Fruit fly (Drosophila melanogaster) whole organism, embryonic: ENCODE results near the gene mRpL30.
A peak's percentile ranks its signal among the peaks of the same experiment; 100 is the strongest.

Experiments
- CG10462 ChIP-seq: fragments of 200-800 bp; sonication (Bioruptor generic); optimal IDR thresholded peaks from 2 replicates; lab custom pipeline; 2016; ENCODE audit warnings: missing biosample characterization, missing genetic modification characterization
- CG11085 ChIP-seq: fragments of 200-800 bp; sonication (Bioruptor generic); IDR thresholded peaks from 2 replicates; pipeline ENCODE4 v1.3.6; 2022; ENCODE audit warnings: missing biosample characterization, missing genetic modification characterization
- CG12769 ChIP-seq: fragments of 200-800 bp; sonication (Bioruptor generic); optimal IDR thresholded peaks from 2 replicates; lab custom pipeline; 2019; ENCODE audit warnings: missing biosample characterization, mild to moderate bottlenecking, missing genetic modification characterization, moderate library complexity
- CG13123 ChIP-seq: fragments of 200-800 bp; sonication (Bioruptor generic); optimal IDR thresholded peaks from 2 replicates; lab custom pipeline; 2016; ENCODE audit warnings: missing biosample characterization, missing genetic modification characterization
- CG13296 ChIP-seq: fragments of 200-800 bp; sonication (Bioruptor generic); optimal IDR thresholded peaks from 3 replicates; lab custom pipeline; 2018; ENCODE audit warnings: missing biosample characterization, mild to moderate bottlenecking, missing genetic modification characterization
- CG17568 ChIP-seq: fragments of 200-800 bp; sonication (Bioruptor generic); optimal IDR thresholded peaks from 2 replicates; lab custom pipeline; 2018; ENCODE audit warnings: missing biosample characterization, mild to moderate bottlenecking, missing genetic modification characterization, moderate library complexity
- CG18619 ChIP-seq: fragments of 200-800 bp; sonication (Bioruptor generic); optimal IDR thresholded peaks from 3 replicates; lab custom pipeline; 2017; ENCODE audit warnings: missing biosample characterization, mild to moderate bottlenecking, missing genetic modification characterization
- CG2129 ChIP-seq: fragments of 200-800 bp; sonication (Bioruptor generic); IDR thresholded peaks from 2 replicates; pipeline ENCODE4 v1.3.6; 2022; ENCODE audit warnings: missing biosample characterization, missing genetic modification characterization; ENCODE audit not compliant: partially characterized antibody
- CG30020 ChIP-seq: fragments of 200-800 bp; optimal IDR thresholded peaks from 2 replicates; lab custom pipeline; 2019; ENCODE audit warnings: missing biosample characterization, mild to moderate bottlenecking, missing genetic modification characterization, moderate library complexity
- CG31224 ChIP-seq: fragments of 200-800 bp; sonication (Bioruptor generic); IDR thresholded peaks from 2 replicates; pipeline ENCODE4 v1.3.6; 2022; ENCODE audit warnings: missing biosample characterization, missing genetic modification characterization
- CG4820 ChIP-seq: fragments of 200-800 bp; sonication (Bioruptor generic); optimal IDR thresholded peaks from 3 replicates; lab custom pipeline; 2016; ENCODE audit warnings: missing biosample characterization, missing genetic modification characterization
- CG7839 ChIP-seq: fragments of 200-800 bp; sonication (Bioruptor generic); optimal IDR thresholded peaks from 3 replicates; lab custom pipeline; 2018; ENCODE audit warnings: missing biosample characterization, mild to moderate bottlenecking, missing genetic modification characterization, moderate library complexity
- CG8089 ChIP-seq: fragments of 200-800 bp; sonication (Bioruptor generic); optimal IDR thresholded peaks from 3 replicates; lab custom pipeline; 2016; ENCODE audit warnings: missing biosample characterization, missing genetic modification characterization
- CG8478 ChIP-seq: fragments of >200 bp; optimal IDR thresholded peaks from 2 replicates; lab custom pipeline; 2018
- CG9932 ChIP-seq: fragments of 200-800 bp; sonication (Bioruptor generic); IDR thresholded peaks from 2 replicates; pipeline ENCODE4 v1.3.6; 2022; ENCODE audit warnings: missing biosample characterization, missing genetic modification characterization
- Dek ChIP-seq: fragments of 200-800 bp; sonication (Bioruptor generic); optimal IDR thresholded peaks from 3 replicates; lab custom pipeline; 2019; ENCODE audit warnings: missing biosample characterization, mild to moderate bottlenecking, missing genetic modification characterization, moderate library complexity
- Ets65A ChIP-seq: fragments of 200-800 bp; sonication (Bioruptor generic); peaks from one replicate; lab custom pipeline; 2016; ENCODE audit warnings: missing biosample characterization, missing genetic modification characterization
- Gsc ChIP-seq: fragments of 200-800 bp; sonication (Bioruptor generic); IDR thresholded peaks from 2 replicates; pipeline ENCODE4 v1.3.6; 2022; ENCODE audit warnings: missing biosample characterization, missing genetic modification characterization
- H2.0 ChIP-seq: fragments of 200-800 bp; sonication (Bioruptor generic); IDR thresholded peaks from 2 replicates; pipeline ENCODE4 v1.3.6; 2022; ENCODE audit warnings: missing biosample characterization, missing genetic modification characterization
- HLH4C ChIP-seq: fragments of 200-800 bp; sonication (Bioruptor generic); IDR thresholded peaks from 3 replicates; pipeline ENCODE4 v1.3.6; 2022; ENCODE audit warnings: missing biosample characterization, missing genetic modification characterization; ENCODE audit not compliant: partially characterized antibody
- Hsf ChIP-seq: fragments of 200-800 bp; sonication (Bioruptor generic); optimal IDR thresholded peaks from 3 replicates; lab custom pipeline; 2016; ENCODE audit warnings: missing biosample characterization, missing genetic modification characterization
- Mes4 ChIP-seq: fragments of 200-800 bp; sonication (Bioruptor generic); optimal IDR thresholded peaks from 2 replicates; lab custom pipeline; 2016; ENCODE audit warnings: missing biosample characterization, missing genetic modification characterization
- NfI ChIP-seq: fragments of 200-800 bp; sonication (Bioruptor generic); optimal IDR thresholded peaks from 3 replicates; lab custom pipeline; 2018; ENCODE audit warnings: missing biosample characterization, mild to moderate bottlenecking, missing genetic modification characterization, moderate library complexity
- TFAM ChIP-seq: fragments of 200-800 bp; sonication (Bioruptor generic); optimal IDR thresholded peaks from 2 replicates; lab custom pipeline; 2017; ENCODE audit warnings: missing biosample characterization, missing genetic modification characterization, inconsistent platforms
- Trl ChIP-seq, 3 experiments: fragments of >200 bp in 2 of 3; fragments of 200-800 bp in 1 of 3; sonication (Bioruptor generic) in 1 of 3; optimal IDR thresholded peaks; 2 replicates in 1 of 3; 3 replicates in 2 of 3; lab custom pipeline; 2016 to 2017; ENCODE audit warnings: missing biosample characterization in 1 of 3, missing genetic modification characterization in 1 of 3
- al ChIP-seq: fragments of 200-800 bp; sonication (Bioruptor generic); IDR thresholded peaks from 2 replicates; pipeline ENCODE4 v1.3.6; 2022; ENCODE audit warnings: missing biosample characterization, missing genetic modification characterization
- amos ChIP-seq: fragments of 200-800 bp; sonication (Bioruptor generic); IDR thresholded peaks from 2 replicates; pipeline ENCODE4 v1.3.6; 2022; ENCODE audit warnings: missing biosample characterization, missing genetic modification characterization; ENCODE audit not compliant: partially characterized antibody
- ase ChIP-seq: fragments of 200-800 bp; sonication (Bioruptor generic); IDR thresholded peaks from 3 replicates; pipeline ENCODE4 v1.3.6; 2022; ENCODE audit warnings: missing biosample characterization, missing genetic modification characterization
- ash1 ChIP-seq: fragments of 200-800 bp; sonication (Bioruptor generic); optimal IDR thresholded peaks from 2 replicates; lab custom pipeline; 2018; ENCODE audit warnings: missing biosample characterization, mild to moderate bottlenecking, missing genetic modification characterization
- bcd ChIP-seq: fragments of 200-800 bp; sonication (Bioruptor generic); optimal IDR thresholded peaks from 2 replicates; lab custom pipeline; 2017; ENCODE audit warnings: missing biosample characterization, mild to moderate bottlenecking, missing genetic modification characterization
- danr ChIP-seq: fragments of 200-800 bp; sonication (Bioruptor generic); IDR thresholded peaks from 2 replicates; pipeline ENCODE4 v1.3.6; 2022; ENCODE audit warnings: missing biosample characterization, missing genetic modification characterization
- dm ChIP-seq: fragments of 200-800 bp; sonication (Bioruptor generic); optimal IDR thresholded peaks from 3 replicates; lab custom pipeline; 2016; ENCODE audit warnings: missing biosample characterization, missing genetic modification characterization
- en ChIP-seq: fragments of 200-800 bp; sonication (Bioruptor generic); optimal IDR thresholded peaks from 2 replicates; lab custom pipeline; 2016; ENCODE audit warnings: missing biosample characterization, missing genetic modification characterization
- grau ChIP-seq: fragments of 200-800 bp; optimal IDR thresholded peaks from 3 replicates; lab custom pipeline; 2019; ENCODE audit warnings: missing biosample characterization, mild to moderate bottlenecking, missing genetic modification characterization, moderate library complexity
- gro ChIP-seq: fragments of 200-800 bp; sonication (Bioruptor generic); optimal IDR thresholded peaks from 2 replicates; lab custom pipeline; 2016; ENCODE audit warnings: missing biosample characterization, missing genetic modification characterization
- jigr1 ChIP-seq: fragments of 200-800 bp; sonication (Bioruptor generic); IDR thresholded peaks from 3 replicates; pipeline ENCODE4 v1.3.6; 2022; ENCODE audit warnings: missing biosample characterization, missing genetic modification characterization
- mirr ChIP-seq: fragments of 200-800 bp; sonication (Bioruptor generic); optimal IDR thresholded peaks from 3 replicates; lab custom pipeline; 2018; ENCODE audit warnings: missing biosample characterization, mild to moderate bottlenecking, missing genetic modification characterization
- nmo ChIP-seq: fragments of 200-800 bp; sonication (Bioruptor generic); optimal IDR thresholded peaks from 2 replicates; lab custom pipeline; 2018; ENCODE audit warnings: missing biosample characterization, mild to moderate bottlenecking, missing genetic modification characterization, moderate library complexity
- nom ChIP-seq: fragments of 200-800 bp; sonication (Bioruptor generic); optimal IDR thresholded peaks from 2 replicates; lab custom pipeline; 2017; ENCODE audit warnings: missing biosample characterization, missing genetic modification characterization, mild to moderate bottlenecking, moderate library complexity, missing genetic modification reagents
- pfk ChIP-seq: fragments of 200-800 bp; sonication (Bioruptor generic); optimal IDR thresholded peaks from 2 replicates; lab custom pipeline; 2018; ENCODE audit warnings: missing biosample characterization, mild to moderate bottlenecking, missing genetic modification characterization, moderate library complexity
- pzg ChIP-seq: fragments of 200-800 bp; sonication (Bioruptor generic); optimal IDR thresholded peaks from 3 replicates; lab custom pipeline; 2018; ENCODE audit warnings: missing biosample characterization, mild to moderate bottlenecking, missing genetic modification characterization, moderate library complexity
- ranshi ChIP-seq: fragments of 200-800 bp; sonication (Bioruptor generic); IDR thresholded peaks from 2 replicates; pipeline ENCODE4 v1.3.6; 2022; ENCODE audit warnings: missing biosample characterization, missing genetic modification characterization
- run ChIP-seq: fragments of 200-800 bp; sonication (Bioruptor generic); optimal IDR thresholded peaks from 3 replicates; lab custom pipeline; 2018; ENCODE audit warnings: missing biosample characterization, mild to moderate bottlenecking, missing genetic modification characterization
- scrt ChIP-seq: fragments of 200-800 bp; sonication (Bioruptor generic); optimal IDR thresholded peaks from 2 replicates; lab custom pipeline; 2018; ENCODE audit warnings: missing biosample characterization, mild to moderate bottlenecking, missing genetic modification characterization, moderate library complexity
- sim ChIP-seq: fragments of 200-800 bp; sonication (Bioruptor generic); IDR thresholded peaks from 2 replicates; pipeline ENCODE4 v1.3.6; 2022; ENCODE audit warnings: missing biosample characterization, missing genetic modification characterization
- twi ChIP-seq: fragments of 200-800 bp; optimal IDR thresholded peaks from 2 replicates; lab custom pipeline; 2019; ENCODE audit warnings: missing biosample characterization, mild to moderate bottlenecking, missing genetic modification characterization, moderate library complexity
- tx ChIP-seq: fragments of 200-800 bp; sonication (Bioruptor generic); optimal IDR thresholded peaks from 2 replicates; lab custom pipeline; 2016; ENCODE audit warnings: missing biosample characterization, missing genetic modification characterization
- wek ChIP-seq: fragments of 200-800 bp; sonication (Bioruptor generic); optimal IDR thresholded peaks from 3 replicates; lab custom pipeline; 2018; ENCODE audit warnings: missing biosample characterization, mild to moderate bottlenecking, missing genetic modification characterization, moderate library complexity
- zen ChIP-seq: fragments of 200-800 bp; sonication (Bioruptor generic); optimal IDR thresholded peaks from 3 replicates; lab custom pipeline; 2018; ENCODE audit warnings: missing biosample characterization, mild to moderate bottlenecking, missing genetic modification characterization, moderate library complexity
- zfh2 ChIP-seq: fragments of 200-800 bp; sonication (Bioruptor generic); optimal IDR thresholded peaks from 2 replicates; lab custom pipeline; 2016; ENCODE audit warnings: missing biosample characterization, missing genetic modification characterization

mRpL30 gene

dm6 chrX:4679813-4680381 lies 32.2 kb downstream of the mRpL30 start (continued):
- TF ChIP-seq ase (GFP tag; lab: Robert Waterston, UW) = no peak
- TF ChIP-seq CG13123 (GFP tag; lab: Kevin White, UChicago) = no peak
- peak; percentile 20 for TF ChIP-seq tx
- TF ChIP-seq danr (GFP tag; lab: Robert Waterston, UW) = 0 out of 2 replicates have a peak, but pooled peaks have one; percentile 6
- TF ChIP-seq en (GFP tag; lab: Kevin White, UChicago) = no peak
- no peak for TF ChIP-seq sim (GFP tag; lab: Robert Waterston, UW)
- TF ChIP-seq Hsf (GFP tag; lab: Kevin White, UChicago) = peak; percentile 67
- peak; percentile 33 for TF ChIP-seq Dek
- no peak for TF ChIP-seq CG11085
- peak; percentile 27; the same call in 1 of the 2 replicates for TF ChIP-seq CG31224 (GFP tag; lab: Robert Waterston, UW)
- TF ChIP-seq Ets65A (GFP tag; lab: Kevin White, UChicago) = peak; percentile 82
- no peak for TF ChIP-seq amos (GFP tag; lab: Robert Waterston, UW)
- peak; percentile 53 for TF ChIP-seq wek (GFP tag; lab: Kevin White, UChicago)
- TF ChIP-seq CG30020 (tag; lab: Kevin White, UChicago) = no peak
- no peak for TF ChIP-seq dm
- TF ChIP-seq zen (tag; lab: Kevin White, UChicago) = no peak
- no peak for TF ChIP-seq TFAM (GFP tag; lab: Kevin White, UChicago)
- peak; percentile 60 for TF ChIP-seq CG7839 (tag; lab: Kevin White, UChicago)
- no peak for TF ChIP-seq twi (tag; lab: Kevin White, UChicago)
- no peak for TF ChIP-seq ash1 (GFP tag; lab: Kevin White, UChicago)
- peak; percentile 24 for TF ChIP-seq gro
- peak; percentile 51; the same call in 1 of the 2 replicates for TF ChIP-seq CG9932 (GFP tag; lab: Robert Waterston, UW)
- TF ChIP-seq nmo (GFP tag; lab: Kevin White, UChicago) = peak; percentile 58
- TF ChIP-seq CG17568 (GFP tag; lab: Kevin White, UChicago) = no peak
- no peak for TF ChIP-seq CG13296
- TF ChIP-seq bcd (GFP tag; lab: Kevin White, UChicago) = peak; percentile 32
- TF ChIP-seq HLH4C (GFP tag; lab: Robert Waterston, UW) = no peak
- no peak for TF ChIP-seq CG12769 (tag; lab: Kevin White, UChicago)
- TF ChIP-seq CG8089 = no peak
- no peak for TF ChIP-seq nom (GFP tag; lab: Kevin White, UChicago)
- peak; percentile 50 for TF ChIP-seq NfI
- TF ChIP-seq run (tag; lab: Kevin White, UChicago) = peak; percentile 8
- TF ChIP-seq pfk = no peak
- TF ChIP-seq CG2129 (GFP tag; lab: Robert Waterston, UW) = no peak
- peak; percentile 15 for TF ChIP-seq scrt (GFP tag; lab: Kevin White, UChicago)
- no peak for TF ChIP-seq CG8478 (lab: Kevin White, UChicago)
- TF ChIP-seq Gsc (GFP tag; lab: Robert Waterston, UW) = no peak
- peak; percentile 33 for TF ChIP-seq CG4820 (GFP tag; lab: Kevin White, UChicago)
- no peak for TF ChIP-seq mirr
- TF ChIP-seq Trl (optimal IDR thresholded peaks at IDR 0.05; lab: Kevin White, UChicago) = no peak
- TF ChIP-seq Trl (GFP tag; optimal IDR thresholded peaks at IDR 0.05; lab: Kevin White, UChicago) = peak; percentile 4
- peak; percentile 37 for TF ChIP-seq CG18619
- peak; percentile 50 for TF ChIP-seq CG10462 (GFP tag; lab: Kevin White, UChicago)
- peak; percentile 46 for TF ChIP-seq al (GFP tag; lab: Robert Waterston, UW)
- no peak for TF ChIP-seq jigr1 (GFP tag; lab: Robert Waterston, UW)
- TF ChIP-seq ranshi (GFP tag; lab: Robert Waterston, UW) = peak; percentile 66; the same call in 1 of the 2 replicates
- peak; percentile 33 for TF ChIP-seq pzg
- TF ChIP-seq H2.0 (GFP tag; lab: Robert Waterston, UW) = peak; percentile 51
- TF ChIP-seq Mes4 (GFP tag; lab: Kevin White, UChicago) = no peak
- peak; percentile 34 for TF ChIP-seq zfh2
- peak; percentile 55 for TF ChIP-seq grau (tag; lab: Kevin White, UChicago)
